Worm (Caenorhabditis elegans) whole organism, early embryonic: ENCODE results near the gene chhy-1.

ENCODE experiments used
- ceh-36 ChIP-seq: sonication (generic microtip); optimal IDR thresholded peaks from 2 replicates; lab custom pipeline; 2016; ENCODE audit warnings: missing genetic modification characterization, inconsistent platforms, missing compliant biosample characterization
- pes-1 ChIP-seq: fragments of 200-800 bp; sonication (Bioruptor generic); IDR thresholded peaks from 2 replicates; pipeline ENCODE4 v1.3.6; 2022; ENCODE audit warnings: missing genetic modification reagents, missing genetic modification characterization, missing compliant biosample characterization
- tbx-11 ChIP-seq: fragments of 200-800 bp; sonication (Bioruptor generic); IDR thresholded peaks from 2 replicates; pipeline ENCODE4 v1.3.6; 2022; ENCODE audit warnings: missing genetic modification characterization, missing compliant biosample characterization

ce11 chrII:8630088-8630487 is 12.7 kb upstream of the chhy-1 start, which contains the start of gene T22C8.6:
- TF ChIP-seq pes-1 (no peak), ceh-36 (tag; lab: Kevin White, UChicago) (no peak), tbx-11 (no peak)
